Fruit fly (Drosophila melanogaster) whole organism, wandering third instar larva: Measurements from ENCODE around the gene RpL7.

Source experiments
- Abd-B ChIP-seq: fragments of >200 bp; optimal IDR thresholded peaks from 2 replicates; lab custom pipeline; 2017; ENCODE audit warnings: missing biosample characterization, missing genetic modification characterization
- CG9705 ChIP-seq: fragments of 200-800 bp; sonication (Bioruptor generic); optimal IDR thresholded peaks from 2 replicates; lab custom pipeline; 2018; ENCODE audit warnings: missing biosample characterization, mild to moderate bottlenecking, missing genetic modification characterization
- CrebA ChIP-seq: fragments of 200-800 bp; sonication (Bioruptor generic); optimal IDR thresholded peaks from 2 replicates; lab custom pipeline; 2016; ENCODE audit warnings: missing biosample characterization, mild to moderate bottlenecking, missing genetic modification characterization, borderline replicate concordance
- Dif ChIP-seq: fragments of 200-275, 200-300 bp; sonication (Bioruptor generic); optimal IDR thresholded peaks from 2 replicates; lab custom pipeline; 2018; ENCODE audit warnings: missing biosample characterization, missing genetic modification characterization; ENCODE audit not compliant: partially characterized antibody
- Hnf4 ChIP-seq: fragments of 200-800 bp; sonication (Bioruptor generic); optimal IDR thresholded peaks from 2 replicates; lab custom pipeline; 2016; ENCODE audit warnings: missing biosample characterization, mild to moderate bottlenecking, missing genetic modification characterization
- Hr83 ChIP-seq: fragments of 200-300 bp; sonication (Bioruptor generic); optimal IDR thresholded peaks from 2 replicates; lab custom pipeline; 2016; ENCODE audit warnings: missing biosample characterization, mild to moderate bottlenecking, missing genetic modification characterization, moderate library complexity; ENCODE audit not compliant: poor library complexity, severe bottlenecking
- Jra ChIP-seq: sonication (Bioruptor generic); optimal IDR thresholded peaks from 2 replicates; lab custom pipeline; 2016; ENCODE audit warnings: missing biosample characterization, missing genetic modification characterization
- OdsH ChIP-seq: fragments of 200-800 bp; sonication (Bioruptor generic); optimal IDR thresholded peaks from 2 replicates; lab custom pipeline; 2016; ENCODE audit warnings: missing biosample characterization, mild to moderate bottlenecking, missing genetic modification characterization
- Rel ChIP-seq, 2 experiments: fragments of 200-800 bp; sonication (Bioruptor generic) in 1 of 2; optimal IDR thresholded peaks; 2 replicates in 1 of 2; 3 replicates in 1 of 2; lab custom pipeline; 2016 to 2019; ENCODE audit warnings: mild to moderate bottlenecking in 2 of 2, missing biosample characterization in 2 of 2, missing genetic modification characterization in 2 of 2, moderate library complexity in 1 of 2
- Sp1 ChIP-seq: fragments of 200-800 bp; sonication (Bioruptor generic); optimal IDR thresholded peaks from 3 replicates; lab custom pipeline; 2019; ENCODE audit warnings: missing biosample characterization, mild to moderate bottlenecking, missing genetic modification characterization, moderate library complexity
- Vsx2 ChIP-seq: fragments of 200-300, 225-300 bp; sonication (Bioruptor generic); optimal IDR thresholded peaks from 2 replicates; lab custom pipeline; 2018; ENCODE audit warnings: missing biosample characterization, missing genetic modification characterization; ENCODE audit not compliant: partially characterized antibody
- br ChIP-seq: fragments of 200-800 bp; sonication (Bioruptor generic); optimal IDR thresholded peaks from 2 replicates; lab custom pipeline; 2016; ENCODE audit warnings: missing biosample characterization, missing genetic modification characterization
- brk ChIP-seq: fragments of 200-800 bp; sonication (Bioruptor generic); optimal IDR thresholded peaks from 2 replicates; lab custom pipeline; 2016; ENCODE audit warnings: missing biosample characterization, mild to moderate bottlenecking, missing genetic modification characterization
- dl ChIP-seq, 2 experiments: fragments of 175-275, 200-275 bp in 1 of 2; fragments of 200-275 bp in 1 of 2; sonication (Bioruptor generic); optimal IDR thresholded peaks; lab custom pipeline; 2018; ENCODE audit warnings: mild to moderate bottlenecking in 2 of 2, missing biosample characterization in 2 of 2, missing genetic modification characterization in 2 of 2, moderate library complexity in 2 of 2; ENCODE audit not compliant: partially characterized antibody in 2 of 2, insufficient read depth in 1 of 2
- dmrt93B ChIP-seq: fragments of 200-800 bp; sonication (Bioruptor generic); optimal IDR thresholded peaks from 2 replicates; lab custom pipeline; 2018; ENCODE audit warnings: missing biosample characterization, mild to moderate bottlenecking, missing genetic modification characterization
- dsf ChIP-seq: sonication (Bioruptor generic); optimal IDR thresholded peaks from 2 replicates; lab custom pipeline; 2016; ENCODE audit warnings: missing biosample characterization, missing genetic modification characterization, borderline replicate concordance
- ey ChIP-seq: fragments of 200-800 bp; sonication (Bioruptor generic); optimal IDR thresholded peaks from 2 replicates; lab custom pipeline; 2016; ENCODE audit warnings: missing biosample characterization, missing genetic modification characterization
- foxo ChIP-seq, 2 experiments: fragments of 200-800 bp; sonication (Bioruptor generic); optimal IDR thresholded peaks; 2 replicates in 1 of 2; 3 replicates in 1 of 2; lab custom pipeline; 2016 to 2017; ENCODE audit warnings: missing biosample characterization in 2 of 2, missing genetic modification characterization in 2 of 2
- jim ChIP-seq: fragments of 175-275, 200-325 bp; sonication (Bioruptor generic); optimal IDR thresholded peaks from 2 replicates; lab custom pipeline; 2016; ENCODE audit warnings: missing biosample characterization, mild to moderate bottlenecking, missing genetic modification characterization
- lola ChIP-seq: fragments of >200 bp; optimal IDR thresholded peaks from 2 replicates; lab custom pipeline; 2017; ENCODE audit warnings: missing biosample characterization, missing genetic modification characterization
- pan ChIP-seq: fragments of >200 bp; optimal IDR thresholded peaks from 2 replicates; lab custom pipeline; 2017
- psq ChIP-seq: fragments of 200-800 bp; sonication (Bioruptor generic); optimal IDR thresholded peaks from 3 replicates; lab custom pipeline; 2017; ENCODE audit warnings: missing biosample characterization, mild to moderate bottlenecking, missing genetic modification characterization, moderate library complexity
- rgr ChIP-seq: fragments of 200-800 bp; sonication (Bioruptor generic); optimal IDR thresholded peaks from 3 replicates; lab custom pipeline; 2016; ENCODE audit warnings: missing biosample characterization, mild to moderate bottlenecking, missing genetic modification characterization
- sage ChIP-seq: fragments of 200-800 bp; sonication (Bioruptor generic); optimal IDR thresholded peaks from 2 replicates; lab custom pipeline; 2016; ENCODE audit warnings: missing biosample characterization, mild to moderate bottlenecking, missing genetic modification characterization
- sv ChIP-seq: fragments of 200-800 bp; sonication (Bioruptor generic); optimal IDR thresholded peaks from 3 replicates; lab custom pipeline; 2016; ENCODE audit warnings: missing biosample characterization, missing genetic modification characterization
- tai ChIP-seq: sonication (Bioruptor generic); optimal IDR thresholded peaks from 2 replicates; lab custom pipeline; 2016; ENCODE audit warnings: missing biosample characterization, missing genetic modification characterization
- usp ChIP-seq: fragments of >200 bp; optimal IDR thresholded peaks from 2 replicates; lab custom pipeline; 2017; ENCODE audit warnings: missing biosample characterization, missing genetic modification characterization
- woc ChIP-seq: sonication (Bioruptor generic); optimal IDR thresholded peaks from 2 replicates; lab custom pipeline; 2016; ENCODE audit warnings: missing biosample characterization, mild to moderate bottlenecking, missing genetic modification characterization

Gene RpL7

DNA sequence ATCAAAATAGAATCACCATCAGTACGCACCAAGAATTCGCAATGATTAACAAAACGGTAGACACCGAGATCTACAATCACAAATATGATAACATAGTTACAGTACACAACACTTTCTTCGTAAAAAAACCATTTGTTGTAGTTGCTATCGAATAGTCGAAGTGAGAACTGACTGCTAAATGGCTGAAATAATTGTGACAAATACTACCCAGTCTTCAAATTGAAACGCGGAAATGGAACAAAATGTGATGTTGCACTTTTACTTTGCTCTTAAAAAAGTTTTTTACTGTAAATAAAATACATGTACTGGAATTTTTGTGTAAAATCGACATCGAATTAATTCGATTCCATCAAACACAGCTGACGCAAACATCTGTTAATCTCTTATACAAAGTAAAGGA, 30.7 kb downstream of the RpL7 start, which contains the start of gene ova:
Gene ova, minus strand, starts transcription at position 183 of the 400 bp plus-strand sequence.
- TF ChIP-seq dl (GFP tag; optimal IDR thresholded peaks at IDR 0.05; lab: Kevin White, UChicago; ENCODE audit: insufficient read depth in 1 of 2, partially characterized antibody in 2 of 2) (no peak), Jra (GFP tag; lab: Kevin White, UChicago) (no peak), brk (no peak), lola (GFP tag; lab: Kevin White, UChicago) (no peak), dsf (GFP tag; lab: Kevin White, UChicago) (no peak), rgr (GFP tag; lab: Kevin White, UChicago) (no peak), Rel (GFP tag; optimal IDR thresholded peaks at IDR 0.05; lab: Kevin White, UChicago) (no peak), Rel (tag; optimal IDR thresholded peaks at IDR 0.05; lab: Kevin White, UChicago) (no peak), Hr83 (GFP tag; lab: Kevin White, UChicago) (no peak), OdsH (GFP tag; lab: Kevin White, UChicago) (no peak), foxo (GFP tag; optimal IDR thresholded peaks at IDR 0.05; lab: Kevin White, UChicago) (no peak), tai (GFP tag; lab: Kevin White, UChicago) (no peak), dmrt93B (GFP tag; lab: Kevin White, UChicago) (no peak), CrebA (no peak), Dif (no peak)
- TF ChIP-seq, all 38 proteins: peak for 0

DNA sequence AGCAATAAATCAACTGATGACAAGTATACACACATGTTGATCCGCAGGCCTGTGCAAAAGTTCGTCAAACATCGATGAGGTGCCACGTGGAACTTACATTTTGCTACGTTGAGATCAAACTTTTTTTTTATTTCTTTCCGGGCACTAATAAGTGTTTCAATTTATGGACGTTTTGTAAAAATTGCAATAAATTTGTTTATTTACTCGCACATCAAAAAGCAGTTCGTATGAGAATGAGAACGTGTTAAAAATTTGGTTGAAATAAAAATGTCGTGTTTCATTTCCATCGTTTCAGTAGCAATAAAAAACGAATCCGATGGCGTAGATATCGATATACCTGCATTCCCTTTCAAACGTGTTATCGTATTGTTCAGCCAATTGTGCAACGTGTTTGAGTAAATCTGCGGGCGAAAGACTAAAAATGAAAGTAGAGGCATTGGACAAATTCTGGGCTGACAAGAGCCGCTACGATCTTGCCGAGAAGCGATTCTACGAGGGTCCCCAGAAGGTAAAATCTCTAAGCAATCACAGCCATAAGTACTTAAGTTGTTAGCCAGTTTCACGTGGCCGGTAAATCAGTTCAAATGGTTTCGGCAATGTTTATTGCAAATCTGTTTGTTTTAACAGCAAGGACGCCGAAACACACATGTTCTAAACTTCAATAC, 31.5 kb downstream of the RpL7 start, which contains the start of gene eEF1delta:
Gene eEF1delta, plus strand, starts transcription at position 356 of the 665 bp plus-strand sequence.
- no peak for TF ChIP-seq jim (GFP tag; lab: Kevin White, UChicago)
- peak; percentile 57 for TF ChIP-seq woc (GFP tag; lab: Kevin White, UChicago)

DNA sequence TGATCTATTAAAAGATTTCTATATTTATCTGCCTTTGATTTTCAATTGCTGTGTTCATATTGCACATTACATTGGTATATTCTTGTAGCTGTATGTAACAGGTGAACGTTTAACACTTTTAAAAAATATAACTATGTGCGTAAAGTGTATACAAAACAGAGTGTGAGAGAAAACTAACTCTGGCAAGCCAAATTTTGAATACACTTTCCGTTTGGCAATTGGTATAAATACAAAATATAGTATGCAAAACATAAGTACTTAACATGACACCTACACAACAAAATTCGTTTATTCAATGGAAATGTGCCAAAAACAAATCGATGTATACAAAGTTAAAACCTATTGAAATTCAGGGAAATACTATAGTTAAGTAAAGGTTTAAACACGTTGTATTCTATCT, 32.0 kb downstream of the RpL7 start:
- TF ChIP-seq Rel (GFP tag; optimal IDR thresholded peaks at IDR 0.05; lab: Kevin White, UChicago) = no peak
- TF ChIP-seq Rel (tag; optimal IDR thresholded peaks at IDR 0.05; lab: Kevin White, UChicago) = no peak
- TF ChIP-seq psq = no peak
- no peak for TF ChIP-seq rgr (GFP tag; lab: Kevin White, UChicago)
- no peak for TF ChIP-seq sv (GFP tag; lab: Kevin White, UChicago)
- TF ChIP-seq brk = no peak

DNA sequence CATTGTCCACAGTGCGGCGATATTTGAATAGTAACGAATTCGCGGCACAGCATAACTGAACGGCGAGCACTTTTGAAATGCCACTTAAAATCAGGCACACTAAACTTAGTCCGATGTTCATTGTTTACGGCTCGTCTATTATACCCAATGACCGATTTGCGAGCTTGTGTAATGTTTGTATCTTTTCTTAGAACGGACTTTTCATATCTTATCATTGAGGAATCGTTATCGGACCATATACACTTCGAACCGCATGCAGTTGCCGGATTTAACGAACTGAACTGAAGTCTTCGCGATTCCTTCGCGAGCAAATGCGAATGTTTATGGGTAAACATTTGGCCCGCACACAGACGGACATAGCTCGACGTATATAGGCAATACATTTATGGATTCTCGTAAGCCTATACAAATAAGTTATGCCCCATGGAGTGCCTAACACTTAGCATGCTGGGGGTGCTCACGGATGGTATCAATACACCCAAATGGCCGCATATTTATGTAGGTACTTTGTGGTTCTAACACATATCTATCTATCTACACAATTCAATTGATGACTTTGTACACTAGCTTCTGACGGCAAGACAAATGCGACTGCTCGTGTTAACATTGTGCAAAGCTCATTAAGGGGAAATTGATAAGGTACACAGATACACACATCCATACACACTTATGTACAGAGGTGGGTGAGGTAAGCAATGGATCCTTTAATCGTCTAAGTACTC, 37.1 kb downstream of the RpL7 start, which contains the start of gene mthl15:
Gene mthl15, minus strand, starts transcription at position 593 of the 722 bp plus-strand sequence.
- TF ChIP-seq Sp1 = no peak
- TF ChIP-seq tai (GFP tag; lab: Kevin White, UChicago) = no peak
- no peak for TF ChIP-seq Hnf4 (GFP tag; lab: Kevin White, UChicago)
- no peak for TF ChIP-seq usp
- no peak for TF ChIP-seq brk
- no peak for TF ChIP-seq sage (GFP tag; lab: Kevin White, UChicago)
- TF ChIP-seq pan (lab: Kevin White, UChicago) = no peak
- no peak for TF ChIP-seq Abd-B
- TF ChIP-seq Vsx2 (GFP tag; lab: Kevin White, UChicago) = no peak
- no peak for TF ChIP-seq rgr (GFP tag; lab: Kevin White, UChicago)
- no peak for TF ChIP-seq sv (GFP tag; lab: Kevin White, UChicago)
- no peak for TF ChIP-seq Hr83 (GFP tag; lab: Kevin White, UChicago)
- TF ChIP-seq foxo (GFP tag; optimal IDR thresholded peaks at IDR 0.05; lab: Kevin White, UChicago) = no peak
- no peak for TF ChIP-seq br (GFP tag; lab: Kevin White, UChicago)
- no peak for TF ChIP-seq CG9705
- TF ChIP-seq ey (GFP tag; lab: Kevin White, UChicago) = no peak
- TF ChIP-seq psq = no peak
- TF ChIP-seq, all 38 proteins: peak for 0
